Worm (Caenorhabditis elegans) whole organism, L4 larva: ENCODE results near the gene T12G3.4.

Source experiments
- F10B5.3 ChIP-seq: sonication (generic microtip); optimal IDR thresholded peaks from 2 replicates; lab custom pipeline; 2016; ENCODE audit warnings: mild to moderate bottlenecking, missing genetic modification characterization, missing compliant biosample characterization
- R02D3.7 ChIP-seq: fragments of 150-350 bp; sonication (generic microtip); optimal IDR thresholded peaks from 3 replicates; lab custom pipeline; 2014; ENCODE audit warnings: missing biosample characterization, missing genetic modification characterization
- T26A8.4 ChIP-seq: fragments of 200-800 bp; sonication (Bioruptor generic); IDR thresholded peaks from 2 replicates; pipeline ENCODE4 v1.3.6; 2022; ENCODE audit warnings: missing genetic modification characterization, missing compliant biosample characterization
- Y75B8A.6 ChIP-seq: fragments of 200-800 bp; sonication (Bioruptor generic); IDR thresholded peaks from 2 replicates; pipeline ENCODE4 v1.3.6; 2022; ENCODE audit warnings: missing genetic modification reagents, missing genetic modification characterization, missing compliant biosample characterization
- ZK546.5 ChIP-seq, 2 experiments: sonication (generic microtip); optimal IDR thresholded peaks; 2 replicates each; lab custom pipeline; 2017; ENCODE audit warnings: missing biosample characterization in 2 of 2, missing genetic modification characterization in 2 of 2
- aha-1 ChIP-seq: fragments of 150-350 bp; peaks from one replicate; lab custom pipeline; 2014; ENCODE audit warnings: missing biosample characterization, missing genetic modification characterization
- aly-2 ChIP-seq: sonication (generic microtip); optimal IDR thresholded peaks from 2 replicates; lab custom pipeline; 2018; ENCODE audit warnings: missing biosample characterization, missing genetic modification characterization
- ceh-44 ChIP-seq: fragments of 200-800 bp; sonication (Bioruptor generic); IDR thresholded peaks from 2 replicates; pipeline ENCODE4 v1.3.6; 2022; ENCODE audit warnings: missing genetic modification reagents, missing genetic modification characterization, missing compliant biosample characterization
- ceh-82 ChIP-seq: sonication (generic microtip); optimal IDR thresholded peaks from 2 replicates; lab custom pipeline; 2017; ENCODE audit warnings: missing biosample characterization, missing genetic modification characterization
- ces-1 ChIP-seq: fragments of 150-350 bp; sonication (generic microtip); optimal IDR thresholded peaks from 4 replicates; lab custom pipeline; 2014; ENCODE audit warnings: missing biosample characterization, missing genetic modification reagents, missing genetic modification characterization
- ctbp-1 ChIP-seq: fragments of 200-800 bp; sonication (Bioruptor generic); IDR thresholded peaks from 2 replicates; pipeline ENCODE4 v1.3.6; 2022; ENCODE audit warnings: missing genetic modification reagents, missing genetic modification characterization, missing compliant biosample characterization
- daf-16 ChIP-seq, 3 experiments: sonication (generic microtip); optimal IDR thresholded peaks; 2 replicates each; lab custom pipeline; 2016 to 2017; ENCODE audit warnings: missing genetic modification characterization in 3 of 3, missing genetic modification reagents in 3 of 3, mild to moderate bottlenecking in 2 of 3, missing compliant biosample characterization in 2 of 3, missing biosample characterization in 1 of 3, moderate library complexity in 1 of 3
- daf-8 ChIP-seq: fragments of 200-800 bp; sonication (Bioruptor generic); IDR thresholded peaks from 2 replicates; pipeline ENCODE4 v1.3.6; 2022; ENCODE audit warnings: missing genetic modification characterization, missing compliant biosample characterization
- dve-1 ChIP-seq: sonication (generic microtip); optimal IDR thresholded peaks from 2 replicates; lab custom pipeline; 2017; ENCODE audit warnings: antibody characterized with exemption, mild to moderate bottlenecking, missing genetic modification characterization, missing compliant biosample characterization; ENCODE audit not compliant: insufficient read depth
- egl-27 ChIP-seq: sonication (generic microtip); optimal IDR thresholded peaks from 3 replicates; lab custom pipeline; 2017; ENCODE audit warnings: missing biosample characterization, missing genetic modification reagents, missing genetic modification characterization
- gei-8 ChIP-seq: fragments of 200-800 bp; sonication (Bioruptor generic); optimal IDR thresholded peaks from 2 replicates; lab custom pipeline; 2018; ENCODE audit warnings: mild to moderate bottlenecking, missing genetic modification characterization, missing compliant biosample characterization
- hlh-11 ChIP-seq: fragments of 200-800 bp; sonication (Bioruptor generic); optimal IDR thresholded peaks from 2 replicates; lab custom pipeline; 2018; ENCODE audit warnings: mild to moderate bottlenecking, missing genetic modification characterization, missing compliant biosample characterization
- hlh-30 ChIP-seq: sonication (generic microtip); optimal IDR thresholded peaks from 2 replicates; lab custom pipeline; 2017; ENCODE audit warnings: antibody characterized with exemption, mild to moderate bottlenecking, missing genetic modification characterization, missing compliant biosample characterization; ENCODE audit not compliant: insufficient read depth
- jun-1 ChIP-seq: fragments of 150-350 bp; optimal IDR thresholded peaks from 2 replicates; lab custom pipeline; 2014; ENCODE audit warnings: missing biosample characterization, missing genetic modification reagents, missing genetic modification characterization
- lin-15B ChIP-seq: fragments of 150-350 bp; sonication (generic microtip); optimal IDR thresholded peaks from 3 replicates; lab custom pipeline; 2014; ENCODE audit warnings: missing biosample characterization, missing genetic modification characterization
- lin-29 ChIP-seq: fragments of 200-800 bp; sonication (Bioruptor generic); IDR thresholded peaks from 2 replicates; pipeline ENCODE4 v1.3.6; 2022; ENCODE audit warnings: missing genetic modification reagents, missing genetic modification characterization, missing compliant biosample characterization
- lin-38 ChIP-seq: fragments of 200-800 bp; sonication (Bioruptor generic); IDR thresholded peaks from 2 replicates; pipeline ENCODE4 v1.3.6; 2022; ENCODE audit warnings: missing genetic modification reagents, missing genetic modification characterization, missing compliant biosample characterization
- lir-3 ChIP-seq: sonication (generic microtip); optimal IDR thresholded peaks from 2 replicates; lab custom pipeline; 2016; ENCODE audit warnings: mild to moderate bottlenecking, missing genetic modification characterization, missing compliant biosample characterization
- lsy-2 ChIP-seq, 2 experiments: fragments of 150-350 bp in 1 of 2; sonication (generic microtip) in 1 of 2; optimal IDR thresholded peaks; 2 replicates each; lab custom pipeline; 2014 to 2017; ENCODE audit warnings: missing biosample characterization in 2 of 2, missing genetic modification characterization in 2 of 2
- madf-5 ChIP-seq, 2 experiments: fragments of 200-800 bp; sonication (Bioruptor generic); IDR thresholded peaks; 2 replicates each; pipeline ENCODE4 v1.3.6; 2022; ENCODE audit warnings: missing compliant biosample characterization in 2 of 2, missing genetic modification characterization in 2 of 2
- mdt-29 ChIP-seq: fragments of 200-800 bp; sonication (Bioruptor generic); IDR thresholded peaks from 2 replicates; pipeline ENCODE4 v1.3.6; 2022; ENCODE audit warnings: missing genetic modification reagents, missing genetic modification characterization, missing compliant biosample characterization
- mxl-3 ChIP-seq: fragments of 200-800 bp; sonication (Bioruptor generic); optimal IDR thresholded peaks from 2 replicates; lab custom pipeline; 2018; ENCODE audit warnings: mild to moderate bottlenecking, missing genetic modification characterization, missing compliant biosample characterization
- nhr-10 ChIP-seq: fragments of 150-350 bp; optimal IDR thresholded peaks from 2 replicates; lab custom pipeline; 2014; ENCODE audit warnings: missing biosample characterization, missing genetic modification characterization
- nhr-102 ChIP-seq: sonication (generic microtip); optimal IDR thresholded peaks from 2 replicates; lab custom pipeline; 2016; ENCODE audit warnings: mild to moderate bottlenecking, missing genetic modification characterization, moderate library complexity, missing compliant biosample characterization
- nhr-28 ChIP-seq: fragments of 150-350 bp; optimal IDR thresholded peaks from 2 replicates; lab custom pipeline; 2014; ENCODE audit warnings: missing biosample characterization, missing genetic modification characterization
- nhr-41 ChIP-seq: fragments of 200-800 bp; sonication (Bioruptor generic); IDR thresholded peaks from 2 replicates; pipeline ENCODE4 v1.3.6; 2022; ENCODE audit warnings: missing genetic modification reagents, missing genetic modification characterization, missing compliant biosample characterization
- nhr-48 ChIP-seq: sonication (generic microtip); optimal IDR thresholded peaks from 2 replicates; lab custom pipeline; 2016; ENCODE audit warnings: mild to moderate bottlenecking, missing genetic modification characterization, missing compliant biosample characterization
- nhr-6 ChIP-seq: fragments of 150-350 bp; optimal IDR thresholded peaks from 2 replicates; lab custom pipeline; 2014; ENCODE audit warnings: missing biosample characterization, missing genetic modification characterization
- php-3 ChIP-seq: fragments of 200-800 bp; sonication (Bioruptor generic); IDR thresholded peaks from 2 replicates; pipeline ENCODE4 v1.3.6; 2022; ENCODE audit warnings: missing genetic modification reagents, missing genetic modification characterization, missing compliant biosample characterization
- pqm-1 ChIP-seq: sonication (generic microtip); optimal IDR thresholded peaks from 2 replicates; lab custom pipeline; 2017; ENCODE audit warnings: missing biosample characterization, missing genetic modification characterization
- sdz-12 ChIP-seq: fragments of 200-800 bp; sonication (Bioruptor generic); optimal IDR thresholded peaks from 2 replicates; lab custom pipeline; 2018; ENCODE audit warnings: mild to moderate bottlenecking, missing genetic modification characterization, missing compliant biosample characterization
- set-16 ChIP-seq: fragments of 200-800 bp; sonication (Bioruptor generic); IDR thresholded peaks from 2 replicates; pipeline ENCODE4 v1.3.6; 2022; ENCODE audit warnings: missing genetic modification reagents, missing genetic modification characterization, missing compliant biosample characterization
- skn-1 ChIP-seq: fragments of 150-350 bp; optimal IDR thresholded peaks from 2 replicates; lab custom pipeline; 2014; ENCODE audit warnings: missing biosample characterization, missing genetic modification characterization
- snpc-1.2 ChIP-seq: fragments of 200-800 bp; sonication (Bioruptor generic); IDR thresholded peaks from 2 replicates; pipeline ENCODE4 v1.3.6; 2022; ENCODE audit warnings: missing genetic modification reagents, missing genetic modification characterization, missing compliant biosample characterization
- snpc-4 ChIP-seq: fragments of 150-350 bp; optimal IDR thresholded peaks from 2 replicates; lab custom pipeline; 2014; ENCODE audit warnings: missing biosample characterization, missing genetic modification characterization
- spr-1 ChIP-seq: sonication (generic microtip); optimal IDR thresholded peaks from 2 replicates; lab custom pipeline; 2016; ENCODE audit warnings: mild to moderate bottlenecking, missing genetic modification characterization, missing compliant biosample characterization
- unc-39 ChIP-seq: sonication (generic microtip); optimal IDR thresholded peaks from 2 replicates; lab custom pipeline; 2017; ENCODE audit warnings: missing biosample characterization, missing genetic modification characterization
- unc-62 ChIP-seq, 3 experiments: fragments of 150-350 bp in 1 of 3; sonication (generic microtip); optimal IDR thresholded peaks in 2 of 3; peaks in 1 of 3; 1 replicate in 1 of 3; 2 replicates in 2 of 3; lab custom pipeline; 2014 to 2017; ENCODE audit warnings: missing biosample characterization in 3 of 3, missing genetic modification characterization in 3 of 3, missing genetic modification reagents in 3 of 3, missing genotype in 1 of 3
- vab-7 ChIP-seq: fragments of 200-800 bp; sonication (Bioruptor generic); IDR thresholded peaks from 2 replicates; pipeline ENCODE4 v1.3.6; 2022; ENCODE audit warnings: missing genetic modification reagents, missing genetic modification characterization, missing compliant biosample characterization
- zag-1 ChIP-seq: fragments of 150-350 bp; optimal IDR thresholded peaks from 2 replicates; lab custom pipeline; 2014; ENCODE audit warnings: missing biosample characterization, missing genetic modification characterization
- zfp-2 ChIP-seq: sonication (generic microtip); optimal IDR thresholded peaks from 2 replicates; lab custom pipeline; 2016; ENCODE audit warnings: mild to moderate bottlenecking, missing genetic modification characterization, missing compliant biosample characterization
- zip-11 ChIP-seq: fragments of 200-800 bp; sonication (Bioruptor generic); IDR thresholded peaks from 2 replicates; pipeline ENCODE4 v1.3.6; 2022; ENCODE audit warnings: missing genetic modification characterization, missing compliant biosample characterization
- ztf-7 ChIP-seq: fragments of 150-350 bp; optimal IDR thresholded peaks from 2 replicates; lab custom pipeline; 2014; ENCODE audit warnings: missing biosample characterization, missing genetic modification characterization

The T12G3.4 gene

ce11 chrIV:12036924-12037323 lies 11.1 kb upstream of the T12G3.4 start (continued):
- peak; percentile 38 for TF ChIP-seq nhr-102 (tag; lab: Kevin White, UChicago)
- TF ChIP-seq, all 104 proteins: peak for 17

ce11 chrIV:12040431-12040830 lies 7.6 kb upstream of the T12G3.4 start:
- TF ChIP-seq ceh-82 (tag; lab: Kevin White, UChicago) (no peak), snpc-4 (no peak), jun-1 (tag; lab: Kevin White, UChicago) (no peak), nhr-6 (tag; lab: Kevin White, UChicago) (no peak), aly-2 (tag; lab: Kevin White, UChicago) (no peak), hlh-30 (peak; percentile 81), ceh-44 (GFP tag; lab: Robert Waterston, UW) (no peak), daf-16 (GFP tag; optimal IDR thresholded peaks at IDR 0.05; lab: Kevin White, UChicago) (no peak), daf-16 (tag; optimal IDR thresholded peaks at IDR 0.05; lab: Kevin White, UChicago) (peak; percentile 36), nhr-28 (tag; lab: Kevin White, UChicago) (peak; percentile 44), R02D3.7 (tag; lab: Kevin White, UChicago) (no peak), dve-1 (tag; lab: Kevin White, UChicago) (peak; percentile 0), lir-3 (tag; lab: Kevin White, UChicago) (no peak), unc-39 (tag; lab: Kevin White, UChicago) (no peak), daf-8 (GFP tag; lab: Robert Waterston, UW) (no peak), lin-29 (GFP tag; lab: Robert Waterston, UW) (no peak), aha-1 (peak; percentile 46), unc-62 (GFP tag; optimal IDR thresholded peaks at IDR 0.05 in 1 of 2; lab: Kevin White, UChicago) (peak in 1 of 2 experiments; percentile 43), unc-62 (tag; optimal IDR thresholded peaks at IDR 0.05; lab: Kevin White, UChicago) (no peak), nhr-48 (tag; lab: Kevin White, UChicago) (no peak), nhr-10 (tag; lab: Kevin White, UChicago) (no peak), lin-38 (no peak), snpc-1.2 (GFP tag; lab: Robert Waterston, UW) (no peak), zip-11 (GFP tag; lab: Robert Waterston, UW) (no peak), Y75B8A.6 (GFP tag; lab: Robert Waterston, UW) (no peak), T26A8.4 (GFP tag; lab: Robert Waterston, UW) (no peak), madf-5 (GFP tag; IDR thresholded peaks at IDR 0.05; lab: Robert Waterston, UW) (no peak), spr-1 (no peak), set-16 (GFP tag; lab: Robert Waterston, UW) (no peak), ctbp-1 (GFP tag; lab: Robert Waterston, UW) (no peak), hlh-11 (tag; lab: Kevin White, UChicago) (peak; percentile 39), lin-15B (tag; lab: Kevin White, UChicago) (no peak), lsy-2 (tag; optimal IDR thresholded peaks at IDR 0.05; lab: Kevin White, UChicago) (no peak), php-3 (no peak), mdt-29 (GFP tag; lab: Robert Waterston, UW) (no peak), egl-27 (tag; lab: Kevin White, UChicago) (no peak), mxl-3 (GFP tag; lab: Kevin White, UChicago) (peak; percentile 30), pqm-1 (tag; lab: Kevin White, UChicago) (no peak), nhr-102 (tag; lab: Kevin White, UChicago) (no peak)

ce11 chrIV:12043054-12043453 lies 5.0 kb upstream of the T12G3.4 start:
- no peak for TF ChIP-seq gei-8
- TF ChIP-seq zag-1 (tag; lab: Kevin White, UChicago), result no peak
- TF ChIP-seq zfp-2, result no peak
- TF ChIP-seq ces-1 (GFP tag; lab: Kevin White, UChicago), result no peak
- no peak for TF ChIP-seq F10B5.3 (tag; lab: Kevin White, UChicago)
- no peak for TF ChIP-seq aha-1
- peak; percentile 90 for TF ChIP-seq nhr-28 (tag; lab: Kevin White, UChicago)
- TF ChIP-seq skn-1 (tag; lab: Kevin White, UChicago), result no peak
- TF ChIP-seq daf-8 (GFP tag; lab: Robert Waterston, UW), result no peak
- no peak for TF ChIP-seq vab-7 (GFP tag; lab: Robert Waterston, UW)
- TF ChIP-seq ztf-7 (tag; lab: Kevin White, UChicago), result no peak
- TF ChIP-seq ceh-44 (GFP tag; lab: Robert Waterston, UW), result no peak
- TF ChIP-seq lsy-2 (tag; optimal IDR thresholded peaks at IDR 0.05; lab: Kevin White, UChicago), result no peak
- no peak for TF ChIP-seq lin-38
- TF ChIP-seq sdz-12 (GFP tag; lab: Kevin White, UChicago), result no peak
- no peak for TF ChIP-seq Y75B8A.6 (GFP tag; lab: Robert Waterston, UW)
- no peak for TF ChIP-seq nhr-41 (GFP tag; lab: Robert Waterston, UW)
- no peak for TF ChIP-seq lir-3 (tag; lab: Kevin White, UChicago)
- TF ChIP-seq ZK546.5 (tag; optimal IDR thresholded peaks at IDR 0.05; lab: Kevin White, UChicago), result no peak
- peak; percentile 43 for TF ChIP-seq hlh-11 (tag; lab: Kevin White, UChicago)
- no peak for TF ChIP-seq set-16 (GFP tag; lab: Robert Waterston, UW)
